Worm (Caenorhabditis elegans): ENCODE results near the gene unc-129.

Gene unc-129

ce11 chrIV:9005310-9005709 lies at the start of gene unc-129:
TSS of gene unc-129 (minus strand) at chrIV:9005410.
- TF ChIP-seq tra-4 (tag; optimal IDR thresholded peaks at IDR 0.05) = no peak
- no peak for TF ChIP-seq aly-1 (tag; optimal IDR thresholded peaks at IDR 0.05)
- no peak for TF ChIP-seq tbx-11 (GFP tag; IDR thresholded peaks at IDR 0.05)
- TF ChIP-seq hmbx-1 (tag; optimal IDR thresholded peaks at IDR 0.05) = no peak
- no peak for TF ChIP-seq F13C5.2 (tag; optimal IDR thresholded peaks at IDR 0.05)
- no peak for TF ChIP-seq ets-7 (tag; optimal IDR thresholded peaks at IDR 0.05)
- no peak for TF ChIP-seq ceh-13 (GFP tag; optimal IDR thresholded peaks at IDR 0.05)
- no peak for TF ChIP-seq tbx-37 (GFP tag; conservative IDR thresholded peaks at IDR 0.05)

- no peak for TF ChIP-seq B0310.2 (tag; optimal IDR thresholded peaks at IDR 0.05)
- no peak for TF ChIP-seq hmbx-1 (tag; optimal IDR thresholded peaks at IDR 0.05)
- TF ChIP-seq hmg-4 (GFP tag; optimal IDR thresholded peaks at IDR 0.05) = no peak
- no peak for TF ChIP-seq pes-1 (GFP tag; IDR thresholded peaks at IDR 0.05)
- TF ChIP-seq ama-1 (optimal IDR thresholded peaks at IDR 0.05) = no peak
- TF ChIP-seq flt-1 (GFP tag; IDR thresholded peaks at IDR 0.05) = no peak
Measured at ce11 chrIV:9053403-9053802, 48.2 kb upstream of the unc-129 start.

- no peak for TF ChIP-seq ceh-13 (GFP tag; optimal IDR thresholded peaks at IDR 0.05)
- TF ChIP-seq sea-1 (GFP tag; conservative IDR thresholded peaks at IDR 0.05) = no peak
- no peak for TF ChIP-seq tbx-11 (GFP tag; IDR thresholded peaks at IDR 0.05)
- no peak for TF ChIP-seq B0310.2 (tag; optimal IDR thresholded peaks at IDR 0.05)
- no peak for TF ChIP-seq tbx-37 (GFP tag; conservative IDR thresholded peaks at IDR 0.05)
- no peak for TF ChIP-seq ceh-36 (tag; optimal IDR thresholded peaks at IDR 0.05)
- no peak for TF ChIP-seq aly-1 (tag; optimal IDR thresholded peaks at IDR 0.05)
- no peak for TF ChIP-seq hmbx-1 (tag; optimal IDR thresholded peaks at IDR 0.05)
- no peak for TF ChIP-seq hmg-4 (GFP tag; optimal IDR thresholded peaks at IDR 0.05)
- no peak for TF ChIP-seq hnd-1 (tag; optimal IDR thresholded peaks at IDR 0.05)
- TF ChIP-seq pes-1 (GFP tag; IDR thresholded peaks at IDR 0.05) = no peak
- TF ChIP-seq F13C5.2 (tag; optimal IDR thresholded peaks at IDR 0.05) = no peak
- no peak for TF ChIP-seq ama-1 (optimal IDR thresholded peaks at IDR 0.05)
- TF ChIP-seq tra-4 (tag; optimal IDR thresholded peaks at IDR 0.05) = no peak
- no peak for TF ChIP-seq ets-7 (tag; optimal IDR thresholded peaks at IDR 0.05)
Measured at ce11 chrIV:9051510-9052175, 46.4 kb upstream of the unc-129 start.

- TF ChIP-seq flt-1 (GFP tag; IDR thresholded peaks at IDR 0.05) (no peak), hnd-1 (tag; optimal IDR thresholded peaks at IDR 0.05) (no peak), tbx-37 (GFP tag; conservative IDR thresholded peaks at IDR 0.05) (no peak), ceh-36 (tag; optimal IDR thresholded peaks at IDR 0.05) (no peak), tbx-11 (GFP tag; IDR thresholded peaks at IDR 0.05) (no peak), hmg-4 (GFP tag; optimal IDR thresholded peaks at IDR 0.05) (no peak), ama-1 (optimal IDR thresholded peaks at IDR 0.05) (no peak), B0310.2 (tag; optimal IDR thresholded peaks at IDR 0.05) (no peak), F13C5.2 (tag; optimal IDR thresholded peaks at IDR 0.05) (no peak)
Measured at ce11 chrIV:9051036-9051435, 45.8 kb upstream of the unc-129 start.

ce11 chrIV:9048096-9048495 lies 42.9 kb upstream of the unc-129 start:
- TF ChIP-seq ets-7 (tag; optimal IDR thresholded peaks at IDR 0.05) (peak; percentile 45), hmbx-1 (tag; optimal IDR thresholded peaks at IDR 0.05) (peak; percentile 5)

DNA sequence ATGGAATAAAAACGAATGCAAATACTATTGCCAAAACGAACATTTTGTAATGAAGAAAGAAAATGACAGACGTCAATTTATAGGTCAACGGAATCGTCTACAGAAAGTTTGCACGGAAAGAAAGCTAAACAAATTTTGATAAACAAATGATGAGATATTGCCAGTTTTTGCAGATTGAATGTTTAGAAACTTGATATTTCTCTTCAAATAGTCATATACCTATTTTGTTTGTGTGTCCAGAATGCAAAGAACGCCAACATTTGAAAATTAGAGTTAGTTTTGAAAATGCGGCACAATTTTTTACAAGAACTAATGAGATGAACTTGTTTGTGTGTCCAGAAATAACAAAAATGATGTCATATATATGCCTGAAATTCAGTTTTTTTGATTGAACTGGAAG lies 40.0 kb upstream of the unc-129 start, which contains the start of gene Y73F4A.1:
Y73F4A.1 (minus strand) TSS at position 101 of the 400 bp plus-strand sequence.
- no peak for TF ChIP-seq pes-1 (GFP tag; IDR thresholded peaks at IDR 0.05)

DNA sequence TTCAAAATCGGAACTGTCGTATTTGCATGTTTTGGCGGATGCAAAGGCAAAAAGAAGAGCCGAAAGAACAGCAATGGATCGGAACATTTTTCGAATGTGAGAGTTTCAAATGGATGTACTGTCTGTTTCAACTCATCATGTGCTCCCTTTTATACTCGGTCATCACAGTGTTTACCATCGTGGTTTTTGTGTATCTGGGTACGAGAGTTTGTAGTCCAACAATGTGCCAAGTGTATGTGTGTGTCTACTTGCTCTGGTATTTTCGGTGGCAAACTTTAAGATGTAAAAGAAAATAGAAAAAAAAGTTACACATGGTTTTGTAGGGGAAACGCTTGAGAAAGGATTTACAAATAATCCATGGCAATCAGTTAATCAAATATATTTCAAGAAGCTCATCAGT lies 38.0 kb upstream of the unc-129 start, which contains the start of gene Y73F4A.2:
Y73F4A.2 (minus strand) TSS at position 124 of the 400 bp plus-strand sequence.
- TF ChIP-seq tra-4 (tag; optimal IDR thresholded peaks at IDR 0.05) = no peak
- no peak for TF ChIP-seq aly-1 (tag; optimal IDR thresholded peaks at IDR 0.05)
- no peak for TF ChIP-seq ceh-36 (tag; optimal IDR thresholded peaks at IDR 0.05)

ce11 chrIV:9040393-9040792 lies 35.2 kb upstream of the unc-129 start, which contains the start of gene Y73F4A.3:
TSS of gene Y73F4A.3 (minus strand) at chrIV:9040493.
- TF ChIP-seq ceh-13 (GFP tag; optimal IDR thresholded peaks at IDR 0.05) = no peak

DNA sequence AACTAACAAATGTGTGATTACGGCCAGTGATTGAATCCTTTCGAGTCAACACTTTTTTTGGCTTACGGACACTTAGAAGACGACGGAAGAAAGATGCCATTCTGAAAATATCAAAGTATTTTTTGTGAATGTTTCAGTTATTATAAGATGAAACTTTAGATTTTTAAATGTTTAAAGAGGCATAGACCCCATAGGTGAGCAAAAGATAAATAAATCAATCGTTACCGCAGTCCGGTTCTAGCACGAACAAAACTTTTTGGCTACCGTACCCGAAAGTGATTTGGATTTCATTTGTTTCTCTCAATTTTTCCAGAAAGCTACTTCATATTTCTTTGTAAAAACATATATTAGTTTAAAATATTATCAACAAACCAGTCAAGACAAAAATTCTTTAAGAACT lies 31.9 kb upstream of the unc-129 start, which contains the start of gene C53D6.7:
C53D6.7 (minus strand) TSS at position 101 of the 400 bp plus-strand sequence.
- TF ChIP-seq hmg-4 (GFP tag; optimal IDR thresholded peaks at IDR 0.05) = no peak
- TF ChIP-seq ets-7 (tag; optimal IDR thresholded peaks at IDR 0.05) = no peak
- no peak for TF ChIP-seq ama-1 (optimal IDR thresholded peaks at IDR 0.05)
- TF ChIP-seq F13C5.2 (tag; optimal IDR thresholded peaks at IDR 0.05) = no peak
- TF ChIP-seq flt-1 (GFP tag; IDR thresholded peaks at IDR 0.05) = no peak
- no peak for TF ChIP-seq ceh-36 (tag; optimal IDR thresholded peaks at IDR 0.05)
- no peak for TF ChIP-seq hmbx-1 (tag; optimal IDR thresholded peaks at IDR 0.05)
- TF ChIP-seq scrt-1 (GFP tag; IDR thresholded peaks at IDR 0.05) = no peak
- TF ChIP-seq pes-1 (GFP tag; IDR thresholded peaks at IDR 0.05) = no peak
- TF ChIP-seq aly-1 (tag; optimal IDR thresholded peaks at IDR 0.05) = no peak
- TF ChIP-seq B0310.2 (tag; optimal IDR thresholded peaks at IDR 0.05) = no peak
- TF ChIP-seq tra-4 (tag; optimal IDR thresholded peaks at IDR 0.05) = no peak
- TF ChIP-seq sea-1 (GFP tag; conservative IDR thresholded peaks at IDR 0.05) = no peak

Data from whole organism, early embryonic.